Worm (Caenorhabditis elegans): ENCODE measurements around the gene npp-8.

Gene npp-8

ce11 chrIV:1549095-1550093 is 46.2 kb downstream of the npp-8 start:
- peak; percentile 71 for TF ChIP-seq nhr-85 (tag)
- no peak for TF ChIP-seq alr-1 (tag; optimal IDR thresholded peaks at IDR 0.05; ENCODE audit: borderline replicate concordance)
- TF ChIP-seq rnt-1 (tag; optimal IDR thresholded peaks at IDR 0.05): peak; percentile 2
- TF ChIP-seq ama-1 (optimal IDR thresholded peaks at IDR 0.05): peak; percentile 82
- peak; percentile 72 for TF ChIP-seq ceh-8 (GFP tag; optimal IDR thresholded peaks at IDR 0.05)

- TF ChIP-seq nhr-85 (tag) (peak; percentile 86), ces-1 (GFP tag; optimal IDR thresholded peaks at IDR 0.05) (no peak), blmp-1 (tag; optimal IDR thresholded peaks at IDR 0.05) (peak; percentile 32), lin-14 (GFP tag; optimal IDR thresholded peaks at IDR 0.05) (peak; percentile 35), rnt-1 (tag; optimal IDR thresholded peaks at IDR 0.05) (peak; percentile 22), fkh-8 (tag; optimal IDR thresholded peaks at IDR 0.05) (no peak), F16B12.6 (tag; optimal IDR thresholded peaks at IDR 0.05) (no peak), efl-1 (optimal IDR thresholded peaks at IDR 0.05) (no peak), efl-1 (GFP tag; optimal IDR thresholded peaks at IDR 0.05 in 1 of 2) (peak in 1 of 2 experiments; percentile 77), nhr-71 (tag; optimal IDR thresholded peaks at IDR 0.05) (peak; percentile 1), snu-23 (GFP tag; optimal IDR thresholded peaks at IDR 0.05) (peak; percentile 9), nhr-20 (tag; optimal IDR thresholded peaks at IDR 0.05) (peak; percentile 9), ztf-4 (tag; optimal IDR thresholded peaks at IDR 0.05) (peak; percentile 6), ama-1 (optimal IDR thresholded peaks at IDR 0.05) (peak; percentile 25), lir-3 (tag; optimal IDR thresholded peaks at IDR 0.05; ENCODE audit: poor library complexity) (no peak)
Observed at ce11 chrIV:1548457-1548861, 47.2 kb downstream of the npp-8 start, which contains the start of gene col-107. Gene col-107 (plus strand): TSS chrIV:1548721.

- TF ChIP-seq lin-14 (GFP tag; optimal IDR thresholded peaks at IDR 0.05) (peak; percentile 66), blmp-1 (tag; optimal IDR thresholded peaks at IDR 0.05) (peak; percentile 80), lsy-2 (tag; optimal IDR thresholded peaks at IDR 0.05) (peak in 1 of 2 experiments; percentile 6), sox-4 (tag; optimal IDR thresholded peaks at IDR 0.05) (no peak), efl-1 (optimal IDR thresholded peaks at IDR 0.05) (no peak), efl-1 (GFP tag; optimal IDR thresholded peaks at IDR 0.05 in 1 of 2) (peak in 1 of 2 experiments; percentile 85), C34B4.2 (tag; optimal IDR thresholded peaks at IDR 0.05) (no peak), nhr-85 (tag) (peak; percentile 73), rnt-1 (tag; optimal IDR thresholded peaks at IDR 0.05) (peak; percentile 13)
Observed at ce11 chrIV:1547129-1547528, 48.5 kb downstream of the npp-8 start.

- TF ChIP-seq nhr-47 (tag; optimal IDR thresholded peaks at IDR 0.05) (no peak), unc-98 (GFP tag; IDR thresholded peaks at IDR 0.05) (no peak), ceh-88 (GFP tag; IDR thresholded peaks at IDR 0.05) (no peak)
Observed at ce11 chrIV:1536316-1536715, 59.3 kb downstream of the npp-8 start, which contains the start of gene K03H6.5. Gene K03H6.5 (minus strand): TSS chrIV:1536416.

ce11 chrIV:1523418-1523817 is 72.2 kb downstream of the npp-8 start, which contains the start of gene K03H6.1:
Gene K03H6.1 (plus strand): TSS chrIV:1523718.
- no peak for TF ChIP-seq lin-14 (GFP tag; optimal IDR thresholded peaks at IDR 0.05)
- no peak for TF ChIP-seq ceh-90 (tag; optimal IDR thresholded peaks at IDR 0.05)
- no peak for TF ChIP-seq nhr-76 (tag; optimal IDR thresholded peaks at IDR 0.05)
- no peak for TF ChIP-seq nhr-85 (tag)
- no peak for TF ChIP-seq rnt-1 (tag; optimal IDR thresholded peaks at IDR 0.05)
- TF ChIP-seq lsy-2 (tag; optimal IDR thresholded peaks at IDR 0.05): no peak
- no peak for TF ChIP-seq pqm-1 (tag; optimal IDR thresholded peaks at IDR 0.05)
- no peak for TF ChIP-seq nhr-11 (tag; optimal IDR thresholded peaks at IDR 0.05)
- no peak for TF ChIP-seq lin-15B (tag; optimal IDR thresholded peaks at IDR 0.05)
- no peak for TF ChIP-seq lin-35 (GFP tag; optimal IDR thresholded peaks at IDR 0.05)
- no peak for TF ChIP-seq C34B4.2 (tag; optimal IDR thresholded peaks at IDR 0.05)
- no peak for TF ChIP-seq unc-98 (GFP tag; IDR thresholded peaks at IDR 0.05)
- TF ChIP-seq swsn-7 (tag; optimal IDR thresholded peaks at IDR 0.05): no peak
- no peak for TF ChIP-seq hpl-2 (GFP tag; optimal IDR thresholded peaks at IDR 0.05)
- no peak for TF ChIP-seq dpl-1 (GFP tag; optimal IDR thresholded peaks at IDR 0.05)
- no peak for TF ChIP-seq egl-13 (tag; optimal IDR thresholded peaks at IDR 0.05)
- TF ChIP-seq ama-1 (optimal IDR thresholded peaks at IDR 0.05): no peak
- no peak for TF ChIP-seq unc-86 (tag; optimal IDR thresholded peaks at IDR 0.05)
- TF ChIP-seq nhr-28 (tag; optimal IDR thresholded peaks at IDR 0.05): no peak
